Worm (Caenorhabditis elegans) whole organism, early embryonic: ENCODE results near the gene pfd-5.

Experiments used
- B0310.2 ChIP-seq: sonication (generic microtip); optimal IDR thresholded peaks from 2 replicates; lab custom pipeline; 2016; ENCODE audit warnings: mild to moderate bottlenecking, missing genetic modification characterization, missing compliant biosample characterization
- F13C5.2 ChIP-seq: sonication (generic microtip); optimal IDR thresholded peaks from 2 replicates; lab custom pipeline; 2017; ENCODE audit warnings: mild to moderate bottlenecking, missing genetic modification characterization, inconsistent platforms, missing compliant biosample characterization
- aly-1 ChIP-seq: sonication (generic microtip); optimal IDR thresholded peaks from 2 replicates; lab custom pipeline; 2016; ENCODE audit warnings: missing genetic modification characterization, missing compliant biosample characterization
- ama-1 ChIP-seq: fragments of 150-350 bp; optimal IDR thresholded peaks from 2 replicates; lab custom pipeline; 2014
- ceh-13 ChIP-seq: fragments of 200-800 bp; sonication (Bioruptor generic); optimal IDR thresholded peaks from 2 replicates; lab custom pipeline; 2018; ENCODE audit warnings: mild to moderate bottlenecking, missing genetic modification characterization, missing compliant biosample characterization
- ceh-36 ChIP-seq: sonication (generic microtip); optimal IDR thresholded peaks from 2 replicates; lab custom pipeline; 2016; ENCODE audit warnings: missing genetic modification characterization, inconsistent platforms, missing compliant biosample characterization
- flt-1 ChIP-seq: fragments of 200-800 bp; sonication (Bioruptor generic); IDR thresholded peaks from 2 replicates; pipeline ENCODE4 v1.3.6; 2022; ENCODE audit warnings: missing genetic modification characterization, missing compliant biosample characterization
- hmg-4 ChIP-seq: fragments of 200-800 bp; sonication (Bioruptor generic); optimal IDR thresholded peaks from 2 replicates; lab custom pipeline; 2018; ENCODE audit warnings: mild to moderate bottlenecking, missing genetic modification characterization, missing compliant biosample characterization
- hnd-1 ChIP-seq: sonication (generic microtip); optimal IDR thresholded peaks from 2 replicates; lab custom pipeline; 2016; ENCODE audit warnings: missing genetic modification characterization, missing compliant biosample characterization
- pes-1 ChIP-seq: fragments of 200-800 bp; sonication (Bioruptor generic); IDR thresholded peaks from 2 replicates; pipeline ENCODE4 v1.3.6; 2022; ENCODE audit warnings: missing genetic modification reagents, missing genetic modification characterization, missing compliant biosample characterization
- scrt-1 ChIP-seq: fragments of 200-800 bp; sonication (Bioruptor generic); IDR thresholded peaks from 2 replicates; pipeline ENCODE4 v1.3.6; 2022; ENCODE audit warnings: missing genetic modification characterization, missing compliant biosample characterization
- tbx-11 ChIP-seq: fragments of 200-800 bp; sonication (Bioruptor generic); IDR thresholded peaks from 2 replicates; pipeline ENCODE4 v1.3.6; 2022; ENCODE audit warnings: missing genetic modification characterization, missing compliant biosample characterization
- tra-4 ChIP-seq: sonication (generic microtip); optimal IDR thresholded peaks from 2 replicates; lab custom pipeline; 2017; ENCODE audit warnings: missing genetic modification characterization, missing compliant biosample characterization

DNA sequence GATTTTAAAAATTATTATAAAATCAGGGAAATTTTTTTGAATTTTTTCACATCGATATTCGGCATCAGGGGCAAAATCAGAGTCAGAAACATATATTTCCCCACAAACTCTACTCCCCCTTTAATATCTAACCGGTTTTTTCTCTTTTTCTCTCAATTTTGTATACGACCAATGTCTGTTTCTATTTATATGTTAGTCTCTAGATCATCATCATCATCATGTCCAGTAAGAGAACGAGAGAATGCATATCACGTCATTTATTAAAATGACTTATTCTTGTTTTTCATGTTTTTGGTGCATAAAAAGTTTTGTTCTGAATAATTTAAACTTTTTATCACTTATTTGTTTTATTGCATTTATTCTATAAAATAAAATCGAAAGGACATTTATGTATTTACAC lies 46.1 kb downstream of the pfd-5 start:
- no peak for TF ChIP-seq hmg-4 (GFP tag; lab: Kevin White, UChicago)
- TF ChIP-seq B0310.2 (tag; lab: Kevin White, UChicago) = no peak
- no peak for TF ChIP-seq ama-1 (lab: Kevin White, UChicago)
- TF ChIP-seq ceh-36 (tag; lab: Kevin White, UChicago) = no peak
- TF ChIP-seq aly-1 (tag; lab: Kevin White, UChicago) = no peak
- TF ChIP-seq tra-4 (tag; lab: Kevin White, UChicago) = no peak
- no peak for TF ChIP-seq hnd-1 (tag; lab: Kevin White, UChicago)
- no peak for TF ChIP-seq F13C5.2 (tag; lab: Kevin White, UChicago)
- no peak for TF ChIP-seq tbx-11 (GFP tag; lab: Robert Waterston, UW)
- TF ChIP-seq scrt-1 (GFP tag; lab: Robert Waterston, UW) = no peak
- TF ChIP-seq ceh-13 = no peak
- TF ChIP-seq flt-1 (GFP tag; lab: Robert Waterston, UW) = no peak
- no peak for TF ChIP-seq pes-1 (GFP tag; lab: Robert Waterston, UW)
